Worm (Caenorhabditis elegans): ENCODE data around the gene C32D5.14.

C32D5.14 gene

DNA sequence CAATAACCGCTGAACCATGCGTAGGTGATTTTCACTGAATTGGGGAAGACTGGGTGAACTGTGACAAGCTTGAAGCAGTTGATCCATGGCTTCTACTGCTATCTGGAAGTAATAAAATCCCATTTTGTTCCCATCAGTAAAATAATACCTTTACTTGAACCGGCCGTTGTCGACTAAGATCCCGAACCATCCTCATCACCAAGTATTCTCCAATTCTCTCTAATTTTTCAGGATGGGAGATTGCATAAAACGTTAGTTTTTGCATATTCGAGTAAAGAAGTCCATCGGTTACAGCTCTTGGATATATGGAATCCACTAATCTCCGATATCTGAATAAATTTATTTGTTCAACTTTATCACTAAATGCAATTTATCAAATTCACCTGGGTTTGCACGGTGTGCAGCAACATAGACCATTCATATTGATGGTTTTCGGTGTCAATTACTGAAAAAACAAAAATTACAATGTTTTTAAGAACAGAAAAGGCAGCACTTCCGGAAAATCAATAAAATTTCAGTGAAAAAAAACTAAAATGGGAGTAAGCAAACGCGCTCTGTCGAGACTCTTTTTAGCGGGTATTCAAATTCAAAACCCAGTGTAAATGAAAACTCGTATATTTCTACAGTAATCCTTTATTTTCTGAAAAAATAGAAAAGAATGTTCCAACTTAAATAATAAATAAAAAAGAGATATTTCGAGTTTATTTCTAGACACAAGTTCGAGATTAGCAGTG is 14.5 kb upstream of the C32D5.14 start, which contains the start of gene efr-3 (continued):
- TF ChIP-seq aly-2 (tag; optimal IDR thresholded peaks at IDR 0.05) (no peak), ztf-11 (tag; optimal IDR thresholded peaks at IDR 0.05) (no peak), cey-2 (tag; optimal IDR thresholded peaks at IDR 0.05; ENCODE audit: borderline replicate concordance, insufficient read depth) (no peak), tra-1 (GFP tag; IDR thresholded peaks at IDR 0.05) (no peak), fos-1 (tag; optimal IDR thresholded peaks at IDR 0.05) (no peak), Y75B8A.6 (GFP tag; IDR thresholded peaks at IDR 0.05) (no peak), zip-11 (GFP tag; IDR thresholded peaks at IDR 0.05) (no peak), ceh-20 (GFP tag; IDR thresholded peaks at IDR 0.05) (no peak), ceh-28 (tag; optimal IDR thresholded peaks at IDR 0.05) (no peak), hlh-30 (tag; optimal IDR thresholded peaks at IDR 0.05; ENCODE audit: insufficient read depth) (peak; percentile 11), F49E8.2 (tag; optimal IDR thresholded peaks at IDR 0.05; ENCODE audit: borderline replicate concordance) (no peak), aha-1 (tag) (peak; percentile 88), lin-39 (tag; optimal IDR thresholded peaks at IDR 0.05) (no peak), nhr-111 (GFP tag; optimal IDR thresholded peaks at IDR 0.05) (no peak), Y105C5A.15 (GFP tag; IDR thresholded peaks at IDR 0.05) (no peak), lin-38 (GFP tag; IDR thresholded peaks at IDR 0.05) (peak; percentile 93), zip-2 (tag; optimal IDR thresholded peaks at IDR 0.05) (no peak), nhr-6 (tag; optimal IDR thresholded peaks at IDR 0.05) (peak; percentile 23), ZK546.5 (tag; optimal IDR thresholded peaks at IDR 0.05) (no peak), lim-7 (GFP tag; IDR thresholded peaks at IDR 0.05) (no peak), zfp-3 (GFP tag; conservative IDR thresholded peaks at IDR 0.05) (no peak), ztf-7 (tag; optimal IDR thresholded peaks at IDR 0.05) (no peak), dpl-1 (GFP tag; optimal IDR thresholded peaks at IDR 0.05) (peak; percentile 88)

DNA sequence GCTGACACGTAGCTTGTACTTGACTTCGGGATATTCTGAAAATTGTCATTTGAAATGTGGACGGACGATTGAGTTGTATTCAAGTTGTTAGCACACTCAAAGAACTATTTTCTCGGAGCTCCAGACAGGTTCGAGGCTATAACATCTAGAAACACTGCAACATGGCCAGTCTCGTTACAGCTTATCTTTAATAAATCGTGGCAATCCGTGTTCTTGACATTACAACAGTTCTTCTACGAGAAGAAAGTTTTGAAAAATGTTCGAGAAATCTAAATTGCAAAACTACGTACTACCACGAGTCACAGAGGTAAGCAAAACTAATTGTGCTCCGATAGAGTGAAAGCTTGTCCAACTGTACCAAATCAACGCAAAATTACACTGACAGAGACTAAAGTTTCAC is 13.2 kb upstream of the C32D5.14 start:
- peak in 1 of 2 experiments; percentile 97 for TF ChIP-seq unc-62 (GFP tag; optimal IDR thresholded peaks at IDR 0.05 in 1 of 2)
- TF ChIP-seq unc-62 (tag; optimal IDR thresholded peaks at IDR 0.05): no peak
- no peak for TF ChIP-seq D1046.2 (GFP tag; IDR thresholded peaks at IDR 0.05)

ce11 chrII:6322979-6323378 is 12.3 kb upstream of the C32D5.14 start, which contains the start of gene C32D5.4:
Gene C32D5.4 (minus strand): TSS chrII:6323079.
- TF ChIP-seq F37D6.2 (tag; optimal IDR thresholded peaks at IDR 0.05) (no peak), zip-11 (GFP tag; IDR thresholded peaks at IDR 0.05) (no peak), gei-8 (GFP tag; optimal IDR thresholded peaks at IDR 0.05) (no peak), zfp-3 (GFP tag; conservative IDR thresholded peaks at IDR 0.05) (no peak), duxl-1 (tag; optimal IDR thresholded peaks at IDR 0.05; ENCODE audit: poor library complexity) (no peak), daf-8 (GFP tag; IDR thresholded peaks at IDR 0.05) (no peak), unc-62 (GFP tag; optimal IDR thresholded peaks at IDR 0.05 in 1 of 2) (no peak), unc-62 (tag; optimal IDR thresholded peaks at IDR 0.05) (no peak), vab-7 (GFP tag; IDR thresholded peaks at IDR 0.05) (no peak), jun-1 (tag; optimal IDR thresholded peaks at IDR 0.05) (no peak), Y5F2A.4 (GFP tag; optimal IDR thresholded peaks at IDR 0.05) (no peak), saeg-2 (GFP tag; IDR thresholded peaks at IDR 0.05) (no peak), D1046.2 (GFP tag; IDR thresholded peaks at IDR 0.05) (no peak), dve-1 (tag; optimal IDR thresholded peaks at IDR 0.05; ENCODE audit: insufficient read depth) (no peak)

ce11 chrII:6324086-6324485 is 11.2 kb upstream of the C32D5.14 start, which contains the start of gene sma-6:
Gene sma-6 (plus strand): TSS chrII:6324484.
- TF ChIP-seq spr-3 (GFP tag; optimal IDR thresholded peaks at IDR 0.05): no peak
- no peak for TF ChIP-seq nhr-111 (GFP tag; optimal IDR thresholded peaks at IDR 0.05)
- TF ChIP-seq unc-130 (GFP tag; optimal IDR thresholded peaks at IDR 0.05): no peak
- TF ChIP-seq lim-7 (GFP tag; IDR thresholded peaks at IDR 0.05): no peak
- peak; percentile 22 for TF ChIP-seq pqm-1 (tag; optimal IDR thresholded peaks at IDR 0.05)
- TF ChIP-seq php-3 (GFP tag; IDR thresholded peaks at IDR 0.05): no peak
- TF ChIP-seq F37D6.2 (tag; optimal IDR thresholded peaks at IDR 0.05): no peak
- TF ChIP-seq hif-1 (tag; optimal IDR thresholded peaks at IDR 0.05): no peak
- TF ChIP-seq jun-1 (tag; optimal IDR thresholded peaks at IDR 0.05): no peak
- TF ChIP-seq mdt-29 (GFP tag; IDR thresholded peaks at IDR 0.05): no peak
- TF ChIP-seq dve-1 (tag; optimal IDR thresholded peaks at IDR 0.05; ENCODE audit: insufficient read depth): peak; percentile 12
- TF ChIP-seq spr-1 (tag; optimal IDR thresholded peaks at IDR 0.05): no peak
- TF ChIP-seq nhr-28 (tag; optimal IDR thresholded peaks at IDR 0.05): peak; percentile 24
